Worm (Caenorhabditis elegans): ENCODE results near the gene nspg-7.1.

DNA sequence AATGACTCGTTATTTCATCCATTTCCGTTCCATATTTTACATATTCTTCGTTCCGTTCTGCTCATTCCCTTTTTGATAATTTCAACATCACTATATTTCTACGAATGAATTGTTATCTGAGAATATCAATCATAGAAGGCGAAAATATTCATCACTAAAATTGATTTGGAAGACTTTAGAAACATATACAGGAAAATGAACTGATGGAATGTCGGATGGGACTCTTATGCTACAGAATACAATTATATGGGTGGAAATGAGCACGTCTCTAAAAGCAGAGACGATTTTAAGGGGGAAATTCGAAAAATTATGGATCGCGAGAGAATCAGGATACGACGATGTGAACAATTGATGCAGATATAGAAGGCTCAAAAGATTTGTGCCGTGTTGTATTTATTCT lies 10.6 kb downstream of the nspg-7.1 start:
- TF ChIP-seq lin-35 (GFP tag; optimal IDR thresholded peaks at IDR 0.05) = no peak
- TF ChIP-seq unc-30 (tag; optimal IDR thresholded peaks at IDR 0.05) = no peak
- TF ChIP-seq fos-1 (tag; optimal IDR thresholded peaks at IDR 0.05) = no peak
- TF ChIP-seq nhr-71 (tag; optimal IDR thresholded peaks at IDR 0.05) = peak; percentile 16
- no peak for TF ChIP-seq mep-1 (tag; optimal IDR thresholded peaks at IDR 0.05)
- no peak for TF ChIP-seq nhr-19 (GFP tag; conservative IDR thresholded peaks at IDR 0.05)
- TF ChIP-seq lin-39 (tag; optimal IDR thresholded peaks at IDR 0.05) = no peak
- no peak for TF ChIP-seq nhr-11 (tag; optimal IDR thresholded peaks at IDR 0.05)
- no peak for TF ChIP-seq elt-3 (tag; optimal IDR thresholded peaks at IDR 0.05)
- TF ChIP-seq egl-13 (tag; optimal IDR thresholded peaks at IDR 0.05) = no peak
- no peak for TF ChIP-seq efl-1 (optimal IDR thresholded peaks at IDR 0.05)
- TF ChIP-seq efl-1 (GFP tag; optimal IDR thresholded peaks at IDR 0.05 in 1 of 2) = no peak
- no peak for TF ChIP-seq nhr-28 (tag; optimal IDR thresholded peaks at IDR 0.05)
- TF ChIP-seq jun-1 (tag; optimal IDR thresholded peaks at IDR 0.05) = no peak
- no peak for TF ChIP-seq ztf-4 (tag; optimal IDR thresholded peaks at IDR 0.05)

All from whole organism, L1 larva.